Worm (Caenorhabditis elegans) whole organism, L1 larva: ENCODE results near the gene Y62H9A.7.

ENCODE experiments used
- C04F5.9 ChIP-seq: sonication (generic microtip); optimal IDR thresholded peaks from 2 replicates; lab custom pipeline; 2016; ENCODE audit warnings: missing genetic modification characterization, missing compliant biosample characterization
- C34B4.2 ChIP-seq: sonication (generic microtip); optimal IDR thresholded peaks from 2 replicates; lab custom pipeline; 2017; ENCODE audit warnings: mild to moderate bottlenecking, missing genetic modification characterization, missing compliant biosample characterization
- aha-1 ChIP-seq: fragments of 150-350 bp; optimal IDR thresholded peaks from 2 replicates; lab custom pipeline; 2014; ENCODE audit warnings: missing biosample characterization, missing genetic modification characterization
- alr-1 ChIP-seq: fragments of 200-800 bp; sonication (Bioruptor generic); optimal IDR thresholded peaks from 2 replicates; lab custom pipeline; 2018; ENCODE audit warnings: borderline replicate concordance, mild to moderate bottlenecking, missing genetic modification characterization, missing compliant biosample characterization
- aly-2 ChIP-seq: fragments of 150-350 bp; optimal IDR thresholded peaks from 2 replicates; lab custom pipeline; 2014; ENCODE audit warnings: missing biosample characterization, missing genetic modification characterization
- ama-1 ChIP-seq: fragments of 150-350 bp; optimal IDR thresholded peaks from 2 replicates; lab custom pipeline; 2014
- blmp-1 ChIP-seq: fragments of 150-350 bp; optimal IDR thresholded peaks from 2 replicates; lab custom pipeline; 2014; ENCODE audit warnings: missing biosample characterization, missing genetic modification characterization
- ceh-82 ChIP-seq, 3 experiments: fragments of 150-350 bp in 1 of 3; sonication (generic microtip) in 2 of 3; optimal IDR thresholded peaks; 2 replicates each; lab custom pipeline; 2014 to 2017; ENCODE audit warnings: missing biosample characterization in 3 of 3, missing genetic modification characterization in 3 of 3
- ceh-88 ChIP-seq: fragments of 200-800 bp; sonication (Bioruptor generic); IDR thresholded peaks from 2 replicates; pipeline ENCODE4 v1.3.6; 2022; ENCODE audit warnings: missing genetic modification characterization, missing compliant biosample characterization
- dsc-1 ChIP-seq: sonication (generic microtip); optimal IDR thresholded peaks from 2 replicates; lab custom pipeline; 2016; ENCODE audit warnings: mild to moderate bottlenecking, missing genetic modification characterization, missing compliant biosample characterization
- efl-1 ChIP-seq, 4 experiments: fragments of 150-350 bp; optimal IDR thresholded peaks in 3 of 4; peaks in 1 of 4; 1 replicate in 1 of 4; 2 replicates in 3 of 4; lab custom pipeline; 2014; ENCODE audit warnings: missing biosample characterization in 2 of 4, missing genetic modification characterization in 2 of 4, missing genetic modification reagents in 2 of 4
- egl-13 ChIP-seq: sonication (generic microtip); optimal IDR thresholded peaks from 2 replicates; lab custom pipeline; 2016; ENCODE audit warnings: missing genotype, missing genetic modification reagents, missing genetic modification characterization, missing compliant biosample characterization
- elt-2 ChIP-seq: sonication (generic microtip); optimal IDR thresholded peaks from 2 replicates; lab custom pipeline; 2016; ENCODE audit warnings: missing genetic modification characterization, mild to moderate bottlenecking, inconsistent platforms, missing compliant biosample characterization, missing genetic modification reagents
- hlh-17 ChIP-seq: fragments of 200-800 bp; sonication (Bioruptor generic); optimal IDR thresholded peaks from 2 replicates; lab custom pipeline; 2018; ENCODE audit warnings: missing genetic modification characterization, mild to moderate bottlenecking, missing compliant biosample characterization, moderate library complexity, borderline replicate concordance
- hlh-4 ChIP-seq: sonication (generic microtip); optimal IDR thresholded peaks from 2 replicates; lab custom pipeline; 2016; ENCODE audit warnings: mild to moderate bottlenecking, missing genetic modification characterization, missing compliant biosample characterization
- irx-1 ChIP-seq: sonication (generic microtip); optimal IDR thresholded peaks from 2 replicates; lab custom pipeline; 2016; ENCODE audit warnings: missing genetic modification characterization, missing compliant biosample characterization
- lin-15B ChIP-seq: fragments of 150-350 bp; sonication (generic microtip); optimal IDR thresholded peaks from 3 replicates; lab custom pipeline; 2014; ENCODE audit warnings: missing biosample characterization, missing genetic modification characterization
- lin-35 ChIP-seq, 2 experiments: fragments of 150-350 bp; optimal IDR thresholded peaks; 2 replicates each; lab custom pipeline; 2014; ENCODE audit warnings: missing biosample characterization in 2 of 2, missing genetic modification characterization in 2 of 2, missing genetic modification reagents in 2 of 2
- lin-39 ChIP-seq: fragments of 150-350 bp; optimal IDR thresholded peaks from 2 replicates; lab custom pipeline; 2014; ENCODE audit warnings: missing biosample characterization, missing genetic modification reagents, missing genetic modification characterization
- lsy-2 ChIP-seq, 2 experiments: fragments of 150-350 bp; optimal IDR thresholded peaks; 2 replicates each; lab custom pipeline; 2014; ENCODE audit warnings: missing biosample characterization in 2 of 2, missing genetic modification characterization in 2 of 2
- mab-9 ChIP-seq: fragments of 200-800 bp; sonication (Bioruptor generic); IDR thresholded peaks from 2 replicates; pipeline ENCODE4 v1.3.6; 2022; ENCODE audit warnings: missing genetic modification reagents, missing genetic modification characterization, missing compliant biosample characterization
- mdl-1 ChIP-seq, 2 experiments: fragments of 150-350 bp; optimal IDR thresholded peaks; 2 replicates each; lab custom pipeline; 2014 to 2017; ENCODE audit warnings: missing biosample characterization in 2 of 2, missing genetic modification characterization in 2 of 2, inconsistent platforms in 1 of 2
- mef-2 ChIP-seq: fragments of 150-350 bp; optimal IDR thresholded peaks from 2 replicates; lab custom pipeline; 2014; ENCODE audit warnings: missing biosample characterization, missing genetic modification characterization
- nhr-19 ChIP-seq: fragments of 200-800 bp; sonication (Bioruptor generic); conservative IDR thresholded peaks from 2 replicates; pipeline ENCODE4 v1.3.6; 2022; ENCODE audit warnings: missing genetic modification characterization, missing compliant biosample characterization
- nhr-47 ChIP-seq: sonication (generic microtip); optimal IDR thresholded peaks from 2 replicates; lab custom pipeline; 2016; ENCODE audit warnings: mild to moderate bottlenecking, missing genetic modification characterization, moderate library complexity, missing compliant biosample characterization
- nhr-71 ChIP-seq: sonication (generic microtip); optimal IDR thresholded peaks from 2 replicates; lab custom pipeline; 2016; ENCODE audit warnings: mild to moderate bottlenecking, missing genetic modification characterization, moderate library complexity, missing compliant biosample characterization
- nhr-76 ChIP-seq: sonication (generic microtip); optimal IDR thresholded peaks from 2 replicates; lab custom pipeline; 2017; ENCODE audit warnings: missing biosample characterization, missing genetic modification characterization
- nhr-84 ChIP-seq: sonication (generic microtip); optimal IDR thresholded peaks from 2 replicates; lab custom pipeline; 2017; ENCODE audit warnings: missing biosample characterization, missing genetic modification characterization
- pqm-1 ChIP-seq: sonication (generic microtip); optimal IDR thresholded peaks from 3 replicates; lab custom pipeline; 2017; ENCODE audit warnings: missing biosample characterization, missing genetic modification characterization
- rnt-1 ChIP-seq: sonication (generic microtip); optimal IDR thresholded peaks from 2 replicates; lab custom pipeline; 2016; ENCODE audit warnings: mild to moderate bottlenecking, missing genetic modification characterization, moderate library complexity, missing compliant biosample characterization
- sox-4 ChIP-seq: sonication (generic microtip); optimal IDR thresholded peaks from 2 replicates; lab custom pipeline; 2016; ENCODE audit warnings: missing genetic modification characterization, missing compliant biosample characterization
- swsn-7 ChIP-seq: sonication (generic microtip); optimal IDR thresholded peaks from 2 replicates; lab custom pipeline; 2016; ENCODE audit warnings: missing genetic modification characterization, missing compliant biosample characterization
- unc-30 ChIP-seq: sonication (generic microtip); optimal IDR thresholded peaks from 2 replicates; lab custom pipeline; 2017; ENCODE audit warnings: missing biosample characterization, missing genetic modification characterization
- unc-62 ChIP-seq: fragments of 150-350 bp; optimal IDR thresholded peaks from 2 replicates; lab custom pipeline; 2014; ENCODE audit warnings: missing biosample characterization, missing genetic modification reagents, missing genetic modification characterization
- unc-86 ChIP-seq: sonication (generic microtip); optimal IDR thresholded peaks from 2 replicates; lab custom pipeline; 2016; ENCODE audit warnings: missing genetic modification characterization, missing compliant biosample characterization
- unc-98 ChIP-seq: fragments of 200-800 bp; sonication (Bioruptor generic); IDR thresholded peaks from 2 replicates; pipeline ENCODE4 v1.3.6; 2022; ENCODE audit warnings: missing genetic modification characterization, missing compliant biosample characterization
- vab-15 ChIP-seq: sonication (generic microtip); optimal IDR thresholded peaks from 2 replicates; lab custom pipeline; 2017; ENCODE audit warnings: missing genotype, mild to moderate bottlenecking, missing genetic modification characterization, missing compliant biosample characterization

The Y62H9A.7 gene

ce11 chrX:11908226-11908625, 22.7 kb upstream of the Y62H9A.7 start:
- TF ChIP-seq C04F5.9 (no peak), dsc-1 (tag; lab: Kevin White, UChicago) (no peak), alr-1 (tag; lab: Kevin White, UChicago) (no peak), aly-2 (tag; lab: Kevin White, UChicago) (no peak), mdl-1 (tag; optimal IDR thresholded peaks at IDR 0.05; lab: Kevin White, UChicago) (no peak), nhr-47 (tag; lab: Kevin White, UChicago) (no peak), elt-2 (tag; lab: Kevin White, UChicago) (peak; percentile 45), hlh-17 (GFP tag; lab: Kevin White, UChicago) (no peak), unc-98 (GFP tag; lab: Robert Waterston, UW) (no peak), vab-15 (tag; lab: Kevin White, UChicago) (no peak), ceh-88 (GFP tag; lab: Robert Waterston, UW) (no peak), lin-35 (GFP tag; optimal IDR thresholded peaks at IDR 0.05; lab: Kevin White, UChicago) (peak in 1 of 2 experiments; percentile 14), mef-2 (tag; lab: Kevin White, UChicago) (no peak), nhr-84 (no peak), lin-39 (tag; lab: Kevin White, UChicago) (no peak), ceh-82 (tag; optimal IDR thresholded peaks at IDR 0.05; lab: Kevin White, UChicago) (no peak)

- no peak for TF ChIP-seq hlh-17 (GFP tag; lab: Kevin White, UChicago)
- TF ChIP-seq alr-1 (tag; lab: Kevin White, UChicago) = no peak
- no peak for TF ChIP-seq blmp-1 (tag; lab: Kevin White, UChicago)
- no peak for TF ChIP-seq nhr-71 (tag; lab: Kevin White, UChicago)
- no peak for TF ChIP-seq rnt-1 (tag; lab: Kevin White, UChicago)
- no peak for TF ChIP-seq dsc-1 (tag; lab: Kevin White, UChicago)
- no peak for TF ChIP-seq efl-1 (optimal IDR thresholded peaks at IDR 0.05; lab: Kevin White, UChicago)
- TF ChIP-seq efl-1 (GFP tag; optimal IDR thresholded peaks at IDR 0.05 in 1 of 2; lab: Kevin White, UChicago) = no peak
- no peak for TF ChIP-seq lsy-2 (tag; optimal IDR thresholded peaks at IDR 0.05; lab: Kevin White, UChicago)
- no peak for TF ChIP-seq unc-30 (tag; lab: Kevin White, UChicago)
- TF ChIP-seq hlh-4 (tag; lab: Kevin White, UChicago) = no peak
- TF ChIP-seq mab-9 (GFP tag; lab: Robert Waterston, UW) = no peak
- TF ChIP-seq mdl-1 (tag; optimal IDR thresholded peaks at IDR 0.05; lab: Kevin White, UChicago) = no peak
- TF ChIP-seq sox-4 (tag; lab: Kevin White, UChicago) = no peak
- no peak for TF ChIP-seq nhr-76 (tag; lab: Kevin White, UChicago)
- no peak for TF ChIP-seq aha-1
- no peak for TF ChIP-seq ama-1 (lab: Kevin White, UChicago)
- TF ChIP-seq unc-62 (GFP tag; lab: Kevin White, UChicago) = no peak
- TF ChIP-seq mef-2 (tag; lab: Kevin White, UChicago) = no peak
- TF ChIP-seq pqm-1 (tag; lab: Kevin White, UChicago) = no peak
Measured at ce11 chrX:11907263-11907662, 21.8 kb upstream of the Y62H9A.7 start, which contains the start of gene Y62H9A.11. TSS of gene Y62H9A.11 (minus strand) at chrX:11907363.

- TF ChIP-seq nhr-19 (GFP tag; lab: Robert Waterston, UW) (no peak), irx-1 (no peak), lin-15B (tag; lab: Kevin White, UChicago) (no peak), swsn-7 (no peak), egl-13 (tag; lab: Kevin White, UChicago) (no peak), nhr-76 (tag; lab: Kevin White, UChicago) (no peak), unc-86 (tag; lab: Kevin White, UChicago) (no peak), nhr-84 (no peak), C34B4.2 (tag; lab: Kevin White, UChicago) (no peak), hlh-4 (tag; lab: Kevin White, UChicago) (no peak)
Measured at ce11 chrX:11906626-11907025, 21.1 kb upstream of the Y62H9A.7 start.
